Worm (Caenorhabditis elegans): ENCODE measurements around the gene C07G3.10.

C07G3.10 gene

ce11 chrV:3512381-3512780 is 10.3 kb downstream of the C07G3.10 start, which contains the start of gene str-226:
TSS of gene str-226 (plus strand) at chrV:3512681.
- TF ChIP-seq tbx-9 (tag; optimal IDR thresholded peaks at IDR 0.05; ENCODE audit: borderline replicate concordance) = no peak
- TF ChIP-seq madf-3 (GFP tag; IDR thresholded peaks at IDR 0.05) = no peak
- no peak for TF ChIP-seq ztf-6 (GFP tag; IDR thresholded peaks at IDR 0.05)
- no peak for TF ChIP-seq lir-1 (GFP tag; conservative IDR thresholded peaks at IDR 0.05)
- TF ChIP-seq Y53F4B.3 (GFP tag; IDR thresholded peaks at IDR 0.05) = no peak
- TF ChIP-seq hmg-20 (GFP tag; IDR thresholded peaks at IDR 0.05) = no peak
- TF ChIP-seq rec-8 (tag; optimal IDR thresholded peaks at IDR 0.05) = no peak
- TF ChIP-seq cebp-1 (GFP tag; IDR thresholded peaks at IDR 0.05) = no peak
- TF ChIP-seq cebp-1 (tag; optimal IDR thresholded peaks at IDR 0.05) = no peak
- no peak for TF ChIP-seq B0035.1 (tag; optimal IDR thresholded peaks at IDR 0.05)
- no peak for TF ChIP-seq mes-4 (tag; optimal IDR thresholded peaks at IDR 0.05)
- TF ChIP-seq egrh-3 (GFP tag; IDR thresholded peaks at IDR 0.05) = no peak
- no peak for TF ChIP-seq sptf-2 (GFP tag; optimal IDR thresholded peaks at IDR 0.05)
- no peak for TF ChIP-seq ceh-58 (GFP tag; IDR thresholded peaks at IDR 0.05)
- TF ChIP-seq attf-5 (GFP tag; optimal IDR thresholded peaks at IDR 0.05) = no peak
- TF ChIP-seq ztf-18 (tag; optimal IDR thresholded peaks at IDR 0.05) = no peak

- TF ChIP-seq lag-1 (GFP tag; IDR thresholded peaks at IDR 0.05) (no peak), bed-2 (GFP tag; IDR thresholded peaks at IDR 0.05) (no peak), nhr-90 (tag; optimal IDR thresholded peaks at IDR 0.05) (no peak)
These were observed 15.8 kb downstream of the C07G3.10 start, which contains the start of gene str-227 for ce11 chrV:3517889-3518288. TSS of gene str-227 (plus strand) at chrV:3518189.

DNA sequence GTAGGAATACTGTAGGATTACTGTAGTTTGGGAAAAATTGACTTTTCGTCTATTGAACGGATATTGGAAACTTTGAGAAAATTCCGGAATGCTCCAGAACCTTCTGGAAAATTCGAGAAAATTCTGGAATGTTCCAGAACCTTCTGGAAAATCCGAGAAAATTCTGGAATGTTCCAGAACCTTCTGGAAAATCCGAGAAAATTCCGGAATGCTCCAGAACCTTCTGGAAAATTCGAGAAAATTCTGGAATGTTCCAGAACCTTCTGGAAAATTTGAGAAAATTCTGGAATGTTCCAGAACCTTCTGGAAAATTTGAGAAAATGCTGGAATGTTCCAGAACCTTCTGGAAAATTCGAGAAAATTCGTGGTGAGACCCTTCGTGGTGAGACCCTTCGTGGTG is 18.3 kb downstream of the C07G3.10 start:
- TF ChIP-seq nfyb-1 (GFP tag; IDR thresholded peaks at IDR 0.05) (peak; percentile 43; the same call in 1 of the 2 replicates), Y53F4B.3 (GFP tag; IDR thresholded peaks at IDR 0.05) (peak; percentile 18; the same call in 1 of the 2 replicates), dox-1 (GFP tag; IDR thresholded peaks at IDR 0.05) (peak; percentile 75), madf-6 (GFP tag; IDR thresholded peaks at IDR 0.05) (peak; percentile 41; the same call in 1 of the 2 replicates), hsf-1 (GFP tag; IDR thresholded peaks at IDR 0.05) (peak; percentile 97)

ce11 chrV:3523262-3523661 is 21.2 kb downstream of the C07G3.10 start, which contains the start of gene irg-1:
TSS of gene irg-1 (plus strand) at chrV:3523587.
- TF ChIP-seq lir-1 (GFP tag; conservative IDR thresholded peaks at IDR 0.05) (no peak), mcd-1 (GFP tag; IDR thresholded peaks at IDR 0.05) (no peak), cebp-1 (GFP tag; IDR thresholded peaks at IDR 0.05) (peak; percentile 25; the same call in 1 of the 2 replicates), cebp-1 (tag; optimal IDR thresholded peaks at IDR 0.05) (no peak)

ce11 chrV:3524970-3525369 is 22.9 kb downstream of the C07G3.10 start, which contains the start of gene T24A6.7:
TSS of gene T24A6.7 (plus strand) at chrV:3525270.
- TF ChIP-seq madf-10 (tag; optimal IDR thresholded peaks at IDR 0.05) (no peak), D2030.7 (GFP tag; IDR thresholded peaks at IDR 0.05) (no peak), nfyb-1 (GFP tag; IDR thresholded peaks at IDR 0.05) (no peak), mcd-1 (GFP tag; IDR thresholded peaks at IDR 0.05) (no peak), nhr-80 (tag; optimal IDR thresholded peaks at IDR 0.05) (no peak), die-1 (tag; optimal IDR thresholded peaks at IDR 0.05) (no peak), nhr-27 (tag; optimal IDR thresholded peaks at IDR 0.05) (no peak), ceh-58 (GFP tag; IDR thresholded peaks at IDR 0.05) (no peak)

ce11 chrV:3526882-3527281 is 24.8 kb downstream of the C07G3.10 start, which contains the start of gene str-260:
TSS of gene str-260 (plus strand) at chrV:3527182.
- TF ChIP-seq aptf-3 (GFP tag; IDR thresholded peaks at IDR 0.05) = no peak
- TF ChIP-seq ceh-27 (GFP tag; optimal IDR thresholded peaks at IDR 0.05) = no peak
- no peak for TF ChIP-seq chd-7 (tag; optimal IDR thresholded peaks at IDR 0.05)
- TF ChIP-seq lin-35 (GFP tag; optimal IDR thresholded peaks at IDR 0.05) = no peak
- TF ChIP-seq hmg-1.2 (GFP tag; IDR thresholded peaks at IDR 0.05) = no peak
- TF ChIP-seq ceh-58 (GFP tag; IDR thresholded peaks at IDR 0.05) = no peak
- TF ChIP-seq somi-1 (GFP tag; optimal IDR thresholded peaks at IDR 0.05) = no peak
- no peak for TF ChIP-seq sea-2 (GFP tag; IDR thresholded peaks at IDR 0.05)
- no peak for TF ChIP-seq Y79H2A.3 (GFP tag; conservative IDR thresholded peaks at IDR 0.05)
- no peak for TF ChIP-seq lin-40 (tag; optimal IDR thresholded peaks at IDR 0.05)

Measured in whole organism, young adult.